Fruit fly (Drosophila melanogaster) S2 (cell line): Measurements from ENCODE around the gene mub.

ENCODE experiments used
- CG8478 ChIP-seq: fragments of >200 bp; optimal IDR thresholded peaks from 2 replicates; lab custom pipeline; 2018
- CTCF ChIP-seq, 2 experiments: fragments of >200 bp; optimal IDR thresholded peaks; 2 replicates each; lab custom pipeline; 2018

- no peak for TF ChIP-seq CG8478
- TF ChIP-seq CTCF (optimal IDR thresholded peaks at IDR 0.05; lab: Kevin White, UChicago), result no peak
Observed at dm6 chr3L:21813598-21813997, 31.0 kb upstream of the mub start, which contains the start of gene CG43895.
